Worm (Caenorhabditis elegans) whole organism, L3 larva: ENCODE data around the gene rnh-1.0.
A peak's percentile ranks its signal among the peaks of the same experiment; 100 is the strongest.

ENCODE experiments used
- ZK546.5 ChIP-seq: sonication (generic microtip); optimal IDR thresholded peaks from 2 replicates; lab custom pipeline; 2017; ENCODE audit warnings: missing biosample characterization, missing genetic modification characterization
- ama-1 ChIP-seq: fragments of 150-350 bp; optimal IDR thresholded peaks from 2 replicates; lab custom pipeline; 2018
- ceh-28 ChIP-seq: fragments of 150-350 bp; optimal IDR thresholded peaks from 2 replicates; lab custom pipeline; 2014; ENCODE audit warnings: missing biosample characterization, missing genetic modification reagents, missing genetic modification characterization
- ceh-9 ChIP-seq: sonication (generic microtip); optimal IDR thresholded peaks from 2 replicates; lab custom pipeline; 2018; ENCODE audit warnings: missing biosample characterization, missing genetic modification characterization
- daf-12 ChIP-seq: fragments of 150-350 bp; optimal IDR thresholded peaks from 2 replicates; lab custom pipeline; 2014; ENCODE audit warnings: missing biosample characterization, missing genetic modification reagents, missing genetic modification characterization
- egl-27 ChIP-seq: sonication (generic microtip); optimal IDR thresholded peaks from 4 replicates; lab custom pipeline; 2017; ENCODE audit warnings: missing biosample characterization, missing genetic modification reagents, missing genetic modification characterization
- elt-1 ChIP-seq: fragments of 150-350 bp; optimal IDR thresholded peaks from 2 replicates; lab custom pipeline; 2014; ENCODE audit warnings: missing biosample characterization, missing genetic modification characterization
- elt-2 ChIP-seq: sonication (generic microtip); optimal IDR thresholded peaks from 2 replicates; lab custom pipeline; 2016; ENCODE audit warnings: missing genetic modification reagents, mild to moderate bottlenecking, missing genetic modification characterization, missing compliant biosample characterization
- elt-3 ChIP-seq, 3 experiments: fragments of 150-350 bp in 1 of 3; sonication (generic microtip) in 2 of 3; optimal IDR thresholded peaks; 2 replicates in 2 of 3; 4 replicates in 1 of 3; lab custom pipeline; 2014 to 2017; ENCODE audit warnings: missing biosample characterization in 3 of 3, missing genetic modification characterization in 3 of 3
- eor-1 ChIP-seq, 2 experiments: fragments of 150-350 bp; optimal IDR thresholded peaks; 2 replicates each; lab custom pipeline; 2014 to 2018; ENCODE audit warnings: missing biosample characterization in 2 of 2, missing genetic modification characterization in 2 of 2
- fkh-10 ChIP-seq: sonication (generic microtip); optimal IDR thresholded peaks from 2 replicates; lab custom pipeline; 2017; ENCODE audit warnings: missing biosample characterization, missing genetic modification reagents, missing genetic modification characterization
- fkh-2 ChIP-seq: fragments of 150-350 bp; optimal IDR thresholded peaks from 2 replicates; lab custom pipeline; 2014; ENCODE audit warnings: missing biosample characterization, missing genetic modification reagents, missing genetic modification characterization
- fos-1 ChIP-seq: fragments of 150-350 bp; optimal IDR thresholded peaks from 2 replicates; lab custom pipeline; 2014; ENCODE audit warnings: missing biosample characterization, missing genetic modification characterization
- hmg-11 ChIP-seq: sonication (generic microtip); optimal IDR thresholded peaks from 2 replicates; lab custom pipeline; 2016; ENCODE audit warnings: missing genetic modification characterization, missing compliant biosample characterization
- lin-15B ChIP-seq: fragments of 150-350 bp; optimal IDR thresholded peaks from 2 replicates; lab custom pipeline; 2014; ENCODE audit warnings: missing biosample characterization, missing genetic modification characterization
- lin-39 ChIP-seq: fragments of 150-350 bp; optimal IDR thresholded peaks from 2 replicates; lab custom pipeline; 2018; ENCODE audit warnings: missing biosample characterization, missing genetic modification reagents, missing genetic modification characterization
- lsy-12 ChIP-seq: sonication (generic microtip); optimal IDR thresholded peaks from 2 replicates; lab custom pipeline; 2016; ENCODE audit warnings: mild to moderate bottlenecking, missing genetic modification characterization, missing compliant biosample characterization
- mdl-1 ChIP-seq: fragments of 150-350 bp; optimal IDR thresholded peaks from 2 replicates; lab custom pipeline; 2014; ENCODE audit warnings: missing biosample characterization, missing genetic modification characterization
- mml-1 ChIP-seq: fragments of 150-350 bp; sonication (generic microtip); optimal IDR thresholded peaks from 3 replicates; lab custom pipeline; 2014; ENCODE audit warnings: missing biosample characterization, missing genetic modification characterization
- nfya-1 ChIP-seq: sonication (generic microtip); optimal IDR thresholded peaks from 2 replicates; lab custom pipeline; 2017; ENCODE audit warnings: missing genetic modification characterization, mild to moderate bottlenecking, missing compliant biosample characterization, antibody characterized with exemption, moderate library complexity; ENCODE audit not compliant: insufficient read depth
- nhr-25 ChIP-seq: sonication (generic microtip); optimal IDR thresholded peaks from 2 replicates; lab custom pipeline; 2017; ENCODE audit warnings: missing biosample characterization, missing genetic modification characterization
- nhr-43 ChIP-seq: sonication (generic microtip); optimal IDR thresholded peaks from 2 replicates; lab custom pipeline; 2016; ENCODE audit warnings: mild to moderate bottlenecking, missing genetic modification characterization, missing compliant biosample characterization; ENCODE audit not compliant: poor library complexity, severe bottlenecking
- nhr-67 ChIP-seq: fragments of 150-350 bp; optimal IDR thresholded peaks from 2 replicates; lab custom pipeline; 2014; ENCODE audit warnings: missing biosample characterization, missing genetic modification characterization
- nhr-76 ChIP-seq: fragments of 150-350 bp; sonication (generic microtip); optimal IDR thresholded peaks from 5 replicates; lab custom pipeline; 2014; ENCODE audit warnings: missing biosample characterization, missing genetic modification characterization
- nhr-77 ChIP-seq: fragments of 150-350 bp; optimal IDR thresholded peaks from 2 replicates; lab custom pipeline; 2014; ENCODE audit warnings: missing biosample characterization, missing genetic modification characterization
- pha-4 ChIP-seq: fragments of 150-350 bp; optimal IDR thresholded peaks from 2 replicates; lab custom pipeline; 2014; ENCODE audit warnings: missing biosample characterization, missing genetic modification reagents, missing genetic modification characterization
- pqm-1 ChIP-seq: fragments of 150-350 bp; optimal IDR thresholded peaks from 2 replicates; lab custom pipeline; 2017; ENCODE audit warnings: missing biosample characterization, missing genetic modification characterization, inconsistent platforms
- sea-2 ChIP-seq: fragments of 150-350 bp; sonication (generic microtip); optimal IDR thresholded peaks from 4 replicates; lab custom pipeline; 2014; ENCODE audit warnings: missing biosample characterization, missing genetic modification reagents, missing genetic modification characterization
- skn-1 ChIP-seq: fragments of 150-350 bp; optimal IDR thresholded peaks from 2 replicates; lab custom pipeline; 2014; ENCODE audit warnings: missing biosample characterization, missing genetic modification characterization
- snpc-4 ChIP-seq: fragments of 150-350 bp; optimal IDR thresholded peaks from 2 replicates; lab custom pipeline; 2014; ENCODE audit warnings: missing biosample characterization, missing genetic modification characterization
- tbx-2 ChIP-seq: sonication (generic microtip); optimal IDR thresholded peaks from 2 replicates; lab custom pipeline; 2016; ENCODE audit warnings: mild to moderate bottlenecking, missing genetic modification characterization, missing compliant biosample characterization
- unc-39 ChIP-seq: sonication (generic microtip); optimal IDR thresholded peaks from 4 replicates; lab custom pipeline; 2017; ENCODE audit warnings: missing biosample characterization, missing genetic modification characterization
- unc-62 ChIP-seq: fragments of 150-350 bp; sonication (generic microtip); optimal IDR thresholded peaks from 4 replicates; lab custom pipeline; 2014; ENCODE audit warnings: missing biosample characterization, missing genetic modification reagents, missing genetic modification characterization
- ztf-11 ChIP-seq: fragments of 150-350 bp; optimal IDR thresholded peaks from 2 replicates; lab custom pipeline; 2014; ENCODE audit warnings: missing biosample characterization, missing genetic modification characterization

rnh-1.0 gene

ce11 chrII:4994939-4995338 lies at the start of gene rnh-1.0:
Gene rnh-1.0, plus strand, starts transcription at chrII:4995327.
- peak; percentile 1 for TF ChIP-seq nhr-25 (tag; lab: Kevin White, UChicago)
- peak; percentile 5 for TF ChIP-seq pha-4 (tag; lab: Kevin White, UChicago)
- no peak for TF ChIP-seq ceh-9
- TF ChIP-seq nfya-1 (tag; lab: Kevin White, UChicago): peak; percentile 3
- TF ChIP-seq elt-2 (tag; lab: Kevin White, UChicago): no peak

ce11 chrII:4945695-4946094 lies 49.4 kb upstream of the rnh-1.0 start, which contains the start of the genes gldi-11 and ZK546.2:
Gene gldi-11, minus strand, starts transcription at chrII:4945789.
Gene ZK546.2, plus strand, starts transcription at chrII:4946027.
- TF ChIP-seq skn-1 (tag; lab: Kevin White, UChicago) (peak; percentile 13), lin-15B (tag; lab: Kevin White, UChicago) (no peak), sea-2 (GFP tag; lab: Kevin White, UChicago) (no peak), ama-1 (lab: Kevin White, UChicago) (no peak), ztf-11 (tag; lab: Kevin White, UChicago) (no peak), ZK546.5 (no peak), fkh-10 (no peak), nfya-1 (tag; lab: Kevin White, UChicago) (peak; percentile 16), fos-1 (tag; lab: Kevin White, UChicago) (no peak), lsy-12 (tag; lab: Kevin White, UChicago) (no peak), nhr-25 (tag; lab: Kevin White, UChicago) (no peak), mdl-1 (tag; lab: Kevin White, UChicago) (no peak), fkh-2 (tag; lab: Kevin White, UChicago) (no peak), tbx-2 (tag; lab: Kevin White, UChicago) (no peak), elt-1 (tag; lab: Kevin White, UChicago) (no peak), elt-2 (tag; lab: Kevin White, UChicago) (peak; percentile 11), lin-39 (tag; lab: Kevin White, UChicago) (no peak), nhr-67 (tag; lab: Kevin White, UChicago) (no peak), hmg-11 (tag; lab: Kevin White, UChicago) (peak; percentile 23), ceh-28 (tag; lab: Kevin White, UChicago) (no peak), mml-1 (tag; lab: Kevin White, UChicago) (no peak), eor-1 (tag; optimal IDR thresholded peaks at IDR 0.05; lab: Kevin White, UChicago) (no peak), nhr-76 (tag; lab: Kevin White, UChicago) (no peak), pqm-1 (tag; lab: Kevin White, UChicago) (no peak), pha-4 (tag; lab: Kevin White, UChicago) (peak; percentile 55), daf-12 (tag; lab: Kevin White, UChicago) (no peak), egl-27 (tag; lab: Kevin White, UChicago) (no peak), nhr-77 (tag; lab: Kevin White, UChicago) (no peak)

- TF ChIP-seq snpc-4 (tag; lab: Kevin White, UChicago) (no peak), elt-2 (tag; lab: Kevin White, UChicago) (peak; percentile 40), unc-39 (tag; lab: Kevin White, UChicago) (no peak), nhr-43 (tag; lab: Kevin White, UChicago) (no peak), pha-4 (tag; lab: Kevin White, UChicago) (peak; percentile 9)
These were observed 48.4 kb upstream of the rnh-1.0 start for ce11 chrII:4946775-4947174.

ce11 chrII:4948118-4948517 lies 47.0 kb upstream of the rnh-1.0 start:
- TF ChIP-seq nhr-43 (tag; lab: Kevin White, UChicago): no peak
- peak; percentile 32 for TF ChIP-seq elt-2 (tag; lab: Kevin White, UChicago)

- TF ChIP-seq nhr-25 (tag; lab: Kevin White, UChicago) (no peak), unc-62 (GFP tag; lab: Kevin White, UChicago) (no peak), elt-3 (tag; optimal IDR thresholded peaks at IDR 0.05; lab: Kevin White, UChicago) (no peak), ama-1 (lab: Kevin White, UChicago) (no peak), nhr-76 (tag; lab: Kevin White, UChicago) (no peak), egl-27 (tag; lab: Kevin White, UChicago) (no peak), eor-1 (tag; optimal IDR thresholded peaks at IDR 0.05; lab: Kevin White, UChicago) (no peak), elt-2 (tag; lab: Kevin White, UChicago) (peak; percentile 28)
- TF ChIP-seq, all 47 proteins: peak for 1
These were observed 45.7 kb upstream of the rnh-1.0 start, which contains the start of the genes try-1 and zyg-12 for ce11 chrII:4949380-4949950. Gene try-1, minus strand, starts transcription at chrII:4949527. Gene zyg-12, plus strand, starts transcription at chrII:4949900.
